Worm (Caenorhabditis elegans) whole organism, L4/young adult: ENCODE results near the gene D1086.11.
"Not testable (repeated sequence)": the region's sequence is repeated elsewhere in the genome, so short reads cannot be mapped to it uniquely, and the experiment has no call there.

Experiments
- W03F9.2 ChIP-seq: fragments of 150-350 bp; optimal IDR thresholded peaks from 2 replicates; lab custom pipeline; 2014; ENCODE audit warnings: missing biosample characterization, missing genetic modification characterization
- dao-5 ChIP-seq: sonication (generic microtip); optimal IDR thresholded peaks from 2 replicates; lab custom pipeline; 2016; ENCODE audit warnings: missing genotype, missing genetic modification characterization, moderate library complexity, missing compliant biosample characterization
- him-1 ChIP-seq: sonication (generic microtip); optimal IDR thresholded peaks from 2 replicates; lab custom pipeline; 2016; ENCODE audit warnings: missing genotype, missing genetic modification reagents, missing genetic modification characterization, missing compliant biosample characterization

The D1086.11 gene

DNA sequence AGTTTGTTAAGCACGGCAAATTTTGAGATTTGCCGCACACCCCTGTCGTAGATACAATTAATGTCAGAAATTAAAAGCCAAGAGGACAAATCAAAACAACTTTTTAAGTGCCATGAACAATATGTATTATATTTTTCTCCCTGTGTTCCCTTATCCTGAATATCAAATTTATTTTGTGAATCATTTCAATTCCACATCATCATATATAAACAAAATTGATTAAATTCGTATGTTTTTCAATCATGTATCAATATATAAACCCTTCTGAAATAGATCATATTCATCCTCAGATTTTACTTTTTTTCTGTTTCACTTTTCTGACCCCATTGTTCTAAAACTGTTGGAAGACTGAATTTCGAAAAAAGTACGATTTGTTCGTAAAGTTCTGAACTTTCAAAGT, at the start of gene D1086.11:
Gene D1086.11, plus strand, starts transcription at position 301 of the 400 bp plus-strand sequence.
- TF ChIP-seq him-1 (tag; lab: Kevin White, UChicago): no peak

DNA sequence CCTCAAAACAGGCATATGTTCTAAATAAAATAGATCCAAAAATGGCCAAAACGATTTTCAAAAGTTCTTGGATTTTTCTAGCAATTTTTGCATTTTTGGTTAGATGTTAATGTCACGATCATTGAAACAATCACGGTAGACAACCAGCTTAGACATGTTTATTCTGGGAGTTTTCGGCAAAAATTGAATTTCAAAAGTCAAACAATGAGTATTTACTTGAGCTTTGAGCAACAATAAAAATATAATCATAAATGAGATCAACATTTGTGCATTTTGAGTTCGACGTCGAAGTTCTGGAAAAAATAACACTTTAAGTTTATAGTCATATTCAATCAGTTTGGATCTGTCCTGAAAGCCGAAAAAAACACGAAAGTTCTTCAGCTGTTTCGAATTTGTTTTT, 48.1 kb upstream of the D1086.11 start, which contains the start of gene T08G5.2:
Gene T08G5.2, minus strand, starts transcription at position 101 of the 400 bp plus-strand sequence.
- no peak for TF ChIP-seq him-1 (tag; lab: Kevin White, UChicago)
- no peak for TF ChIP-seq W03F9.2 (tag; lab: Kevin White, UChicago)
- no peak for TF ChIP-seq dao-5 (tag; lab: Kevin White, UChicago)

DNA sequence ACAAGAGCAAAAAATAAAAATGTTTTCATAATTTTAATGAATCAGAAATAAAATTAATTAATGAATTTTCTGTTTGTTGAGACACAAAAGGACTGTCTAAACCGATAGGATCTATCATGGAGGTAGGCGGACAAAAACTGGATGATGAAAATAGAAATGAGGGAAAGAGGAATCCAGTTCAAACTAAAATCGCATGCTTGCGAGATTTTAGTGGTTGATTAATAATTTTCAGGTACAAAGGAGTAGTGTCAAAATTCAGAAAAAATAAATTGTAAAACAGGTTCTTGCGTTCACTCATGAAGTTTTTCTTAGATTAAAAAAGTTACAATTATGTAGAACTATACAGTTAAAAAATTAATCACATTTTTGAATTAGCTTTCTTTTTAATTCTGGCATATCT, 46.9 kb upstream of the D1086.11 start, which contains the start of gene T08G5.3:
Gene T08G5.3, minus strand, starts transcription at position 101 of the 400 bp plus-strand sequence.
- TF ChIP-seq him-1 (tag; lab: Kevin White, UChicago) (no peak), W03F9.2 (tag; lab: Kevin White, UChicago) (no peak), dao-5 (tag; lab: Kevin White, UChicago) (no peak)

DNA sequence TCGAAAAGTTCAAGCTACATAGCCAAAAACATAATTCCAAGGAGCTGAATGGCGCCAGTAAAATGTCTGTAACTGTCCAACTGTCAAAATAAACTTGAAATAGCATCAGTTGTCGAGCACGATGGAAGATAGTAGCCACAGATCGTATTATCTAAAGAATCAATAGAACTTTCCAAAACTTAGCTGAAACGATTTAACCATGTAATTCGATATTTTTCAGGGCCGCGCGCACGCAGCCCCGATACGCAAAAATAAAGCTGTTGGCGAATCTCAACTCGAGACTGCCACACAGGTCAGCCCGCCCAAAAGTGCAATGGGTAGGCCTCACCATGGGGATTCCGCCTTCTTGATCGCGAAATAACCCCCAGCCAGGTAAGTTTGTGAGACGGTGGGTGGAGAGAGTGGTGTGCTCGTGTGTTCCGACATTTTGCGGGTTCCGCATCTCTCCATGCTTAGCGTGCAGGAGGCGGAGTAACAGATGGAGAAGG, 46.0 kb upstream of the D1086.11 start:
- TF ChIP-seq W03F9.2 (tag; lab: Kevin White, UChicago) (no peak), dao-5 (tag; lab: Kevin White, UChicago) (peak; percentile 20), him-1 (tag; lab: Kevin White, UChicago) (no peak)

DNA sequence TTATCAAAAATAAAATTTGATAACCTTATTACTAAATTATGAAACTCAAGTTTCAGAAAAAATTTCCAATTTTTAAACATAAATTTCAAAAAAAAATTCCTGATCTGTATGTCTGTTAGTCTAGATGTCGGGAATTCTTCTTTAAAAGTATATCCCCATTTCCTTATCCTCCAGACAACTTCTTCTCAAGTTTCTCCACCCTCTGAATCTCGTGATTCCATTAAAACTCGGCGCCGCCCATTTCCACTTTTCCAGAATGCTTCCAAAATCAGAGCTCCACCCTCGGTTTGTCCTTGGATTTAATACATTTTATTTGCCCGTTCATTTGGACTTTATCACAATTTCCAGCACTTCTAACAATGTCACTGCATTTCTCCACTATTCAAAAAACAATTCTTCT, 40.6 kb upstream of the D1086.11 start, which contains the start of gene ins-10:
Gene ins-10, plus strand, starts transcription at position 301 of the 400 bp plus-strand sequence.
- TF ChIP-seq W03F9.2 (tag; lab: Kevin White, UChicago): no peak
- no peak for TF ChIP-seq dao-5 (tag; lab: Kevin White, UChicago)
- no peak for TF ChIP-seq him-1 (tag; lab: Kevin White, UChicago)

DNA sequence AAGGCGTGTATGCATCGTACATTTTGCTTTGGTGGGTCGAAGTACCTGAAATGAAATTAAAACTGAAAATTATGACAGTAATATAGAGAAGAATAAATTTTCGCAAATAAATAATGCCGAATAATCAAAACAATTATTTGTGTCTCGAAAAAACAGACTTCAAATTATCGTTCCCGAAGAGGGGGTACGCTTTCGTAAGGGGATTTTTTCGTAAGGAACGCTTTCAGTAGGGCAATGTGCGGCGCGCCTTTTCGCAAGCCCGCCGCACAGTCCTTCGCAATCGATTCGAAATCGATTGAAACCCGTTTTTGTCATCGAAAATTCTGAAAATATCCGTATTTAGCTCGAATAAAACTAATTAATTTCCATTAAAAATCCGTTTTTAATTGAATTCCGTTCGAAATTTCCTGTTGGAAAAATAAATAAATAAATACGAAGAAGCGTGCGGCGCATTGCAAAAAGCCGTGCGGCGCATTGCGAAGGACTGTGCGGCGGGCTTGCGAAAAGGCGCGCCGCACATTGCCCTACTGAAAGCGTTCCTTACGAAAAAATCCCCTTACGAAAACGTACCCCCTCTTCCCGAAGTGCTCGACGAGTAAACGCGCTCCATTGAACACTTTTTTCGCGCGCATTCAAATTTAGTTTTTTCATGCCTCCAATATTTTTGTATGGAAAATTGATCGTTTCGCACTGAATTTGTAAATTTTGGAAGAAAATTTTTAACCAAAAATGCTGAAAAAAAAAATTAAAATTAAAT, 35.8 kb upstream of the D1086.11 start, which contains the start of gene vps-39:
Gene vps-39, minus strand, starts transcription at position 51 of the 757 bp plus-strand sequence.
- TF ChIP-seq W03F9.2, dao-5, him-1 (tag; lab: Kevin White, UChicago): not testable (repeated sequence)

DNA sequence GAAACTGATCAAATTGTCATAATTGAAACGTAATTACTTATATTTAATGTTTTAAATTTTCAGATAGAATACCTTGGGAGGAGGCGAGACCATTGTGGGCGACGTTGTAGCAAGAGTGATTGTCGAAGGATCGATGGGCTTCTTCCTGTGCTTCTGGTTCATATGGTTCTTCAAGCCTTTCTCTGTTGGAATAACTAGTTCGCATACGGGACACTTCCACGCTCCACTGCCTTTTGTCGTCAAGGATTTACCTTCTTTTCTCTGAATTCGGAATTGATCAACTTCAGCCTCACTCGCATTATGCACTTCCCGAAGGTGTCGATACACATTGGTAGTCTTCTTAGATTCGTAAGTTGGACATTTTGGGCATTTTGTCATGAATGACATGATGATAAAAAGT, 25.0 kb upstream of the D1086.11 start, which contains the start of gene F58D12.1:
Gene F58D12.1, plus strand, starts transcription at position 301 of the 400 bp plus-strand sequence.
- not testable (repeated sequence) for TF ChIP-seq W03F9.2, him-1, dao-5 (tag; lab: Kevin White, UChicago)

DNA sequence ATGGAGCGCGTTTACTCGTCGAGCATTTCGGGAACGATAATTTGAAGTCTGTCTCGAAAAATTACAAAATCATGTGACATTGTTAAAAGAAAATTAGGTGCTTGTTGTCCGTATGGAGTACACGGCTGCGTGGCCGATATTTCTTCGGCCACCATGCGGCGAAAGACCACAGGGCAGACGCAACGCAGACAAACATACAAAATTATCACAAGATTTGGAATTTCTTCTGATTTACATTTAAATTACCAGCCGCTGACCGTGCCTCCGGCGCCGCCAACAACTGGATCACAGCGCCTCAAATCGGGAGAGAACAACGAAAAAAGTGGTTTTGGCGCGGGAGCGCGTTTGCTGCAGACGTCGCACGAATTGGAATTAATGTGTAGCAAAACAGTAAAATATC, 19.2 kb upstream of the D1086.11 start:
- TF ChIP-seq W03F9.2 (tag; lab: Kevin White, UChicago) (peak; percentile 71), him-1 (tag; lab: Kevin White, UChicago) (peak; percentile 65)

DNA sequence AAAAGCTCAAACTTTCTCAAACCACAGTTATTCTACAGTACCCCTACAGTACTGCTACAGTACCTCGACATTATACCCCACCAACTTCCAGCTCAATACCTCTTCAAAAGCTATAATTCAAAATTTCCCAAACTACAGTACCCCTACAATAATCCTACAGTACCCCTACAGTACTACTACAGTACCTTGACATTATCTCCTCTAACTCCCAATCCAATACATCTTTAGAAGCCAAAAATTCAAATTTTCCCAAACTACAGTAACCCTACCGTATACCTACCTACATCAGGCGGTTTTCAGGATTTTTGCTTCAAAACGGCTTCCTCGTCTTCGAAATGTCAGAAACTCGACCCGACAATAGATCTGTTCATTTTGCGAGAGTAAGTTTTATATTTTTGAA, 16.7 kb upstream of the D1086.11 start, which contains the start of gene F58D12.3:
Gene F58D12.3, plus strand, starts transcription at position 301 of the 400 bp plus-strand sequence.
- TF ChIP-seq him-1 (tag; lab: Kevin White, UChicago): no peak
- no peak for TF ChIP-seq dao-5 (tag; lab: Kevin White, UChicago)
- no peak for TF ChIP-seq W03F9.2 (tag; lab: Kevin White, UChicago)

DNA sequence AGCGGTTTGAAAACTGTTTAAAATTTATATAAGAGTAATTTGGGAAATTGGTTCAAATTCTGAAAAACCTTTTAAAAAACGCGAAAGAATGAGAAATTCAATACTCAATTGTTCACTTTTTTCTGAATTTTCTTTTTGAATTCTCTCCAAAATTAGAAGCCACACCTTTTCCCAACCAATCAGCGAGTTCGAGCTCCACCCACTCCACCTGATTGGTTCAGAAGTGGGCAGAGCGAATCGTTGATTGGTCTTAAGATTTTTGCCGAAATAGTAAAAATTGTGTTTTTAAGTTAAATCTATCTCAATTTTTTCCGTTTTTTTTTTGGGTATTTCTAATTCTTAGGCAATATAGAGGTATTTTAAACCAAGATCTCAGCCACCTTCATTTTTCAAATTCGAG, 10.3 kb upstream of the D1086.11 start:
- TF ChIP-seq dao-5 (tag; lab: Kevin White, UChicago): no peak
- no peak for TF ChIP-seq W03F9.2 (tag; lab: Kevin White, UChicago)
- TF ChIP-seq him-1 (tag; lab: Kevin White, UChicago): no peak

DNA sequence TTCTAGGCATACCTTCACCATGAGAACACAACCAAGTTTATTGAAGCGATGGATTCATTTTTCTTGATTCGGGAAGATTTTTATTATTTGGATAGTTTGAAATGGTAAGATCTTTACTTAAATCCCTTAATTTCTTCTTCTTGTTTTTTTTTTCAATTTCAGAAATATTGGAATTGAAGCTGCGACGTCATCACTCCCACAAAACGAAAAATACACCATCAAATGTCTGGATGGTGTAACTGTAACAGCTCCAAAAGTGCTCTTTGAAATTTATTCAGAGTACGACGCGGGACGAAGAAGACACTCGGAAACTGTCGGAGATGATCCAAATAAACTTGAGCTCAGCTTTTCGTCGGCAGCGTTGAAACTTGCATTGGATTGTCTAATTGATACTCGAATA, 9.8 kb upstream of the D1086.11 start, which contains the start of gene D1086.21:
Gene D1086.21, plus strand, starts transcription at position 301 of the 400 bp plus-strand sequence.
- no peak for TF ChIP-seq W03F9.2 (tag; lab: Kevin White, UChicago)
- TF ChIP-seq him-1 (tag; lab: Kevin White, UChicago): no peak
- TF ChIP-seq dao-5 (tag; lab: Kevin White, UChicago): no peak

DNA sequence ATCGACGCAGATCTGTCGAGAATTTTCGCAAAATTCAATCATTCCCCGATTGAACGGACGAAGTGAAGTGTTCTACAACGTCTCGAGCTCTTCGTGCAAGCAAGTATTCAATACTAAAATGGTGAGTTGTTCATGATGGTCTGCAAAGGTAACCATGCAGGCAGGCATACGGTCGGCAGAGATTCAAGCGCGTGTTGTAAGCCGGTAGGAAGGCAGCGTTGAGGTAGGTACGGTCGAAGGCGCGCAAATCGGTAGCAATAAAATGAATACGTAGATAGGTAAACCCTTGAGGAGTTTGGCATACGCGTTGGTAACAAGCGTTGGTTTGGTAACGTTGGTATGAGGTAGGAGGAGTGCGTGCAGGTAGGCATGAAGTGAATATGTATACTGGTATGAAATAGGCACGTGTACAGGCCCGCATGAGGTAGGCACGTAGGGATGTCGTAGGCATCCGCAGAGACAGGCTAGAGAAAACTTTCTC, 6.4 kb upstream of the D1086.11 start, which contains the start of gene D1086.17:
Gene D1086.17, plus strand, starts transcription at position 51 of the 481 bp plus-strand sequence.
- no peak for TF ChIP-seq W03F9.2 (tag; lab: Kevin White, UChicago)
- no peak for TF ChIP-seq him-1 (tag; lab: Kevin White, UChicago)
- TF ChIP-seq dao-5 (tag; lab: Kevin White, UChicago): no peak

DNA sequence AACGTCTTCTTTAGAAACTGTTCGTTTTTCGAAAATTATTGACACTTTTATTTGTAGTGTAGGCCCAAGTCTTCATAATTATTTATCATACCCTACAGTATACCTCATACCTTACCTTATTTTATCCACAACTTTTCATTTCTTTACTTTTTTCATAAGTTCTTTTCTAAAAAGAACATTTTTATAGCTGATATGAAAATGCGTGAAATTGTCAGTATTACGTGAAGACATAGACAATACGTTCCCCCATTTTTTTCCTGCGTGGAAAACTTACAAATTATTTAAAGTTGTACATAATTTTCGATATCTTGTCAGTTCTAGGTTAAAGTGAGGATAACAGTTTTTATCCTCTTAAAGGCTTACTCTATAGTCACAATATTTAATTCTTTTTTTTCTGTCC, 4.4 kb upstream of the D1086.11 start:
- TF ChIP-seq him-1 (tag; lab: Kevin White, UChicago) (no peak), dao-5 (tag; lab: Kevin White, UChicago) (no peak), W03F9.2 (tag; lab: Kevin White, UChicago) (no peak)
